Worm (Caenorhabditis elegans) whole organism, L1 larva: ENCODE data around the gene nlp-58.

Experiments used
- ama-1 ChIP-seq: fragments of 150-350 bp; optimal IDR thresholded peaks from 2 replicates; lab custom pipeline; 2014
- fos-1 ChIP-seq: fragments of 150-350 bp; optimal IDR thresholded peaks from 2 replicates; lab custom pipeline; 2014; ENCODE audit warnings: missing biosample characterization, missing genetic modification characterization
- jun-1 ChIP-seq: fragments of 150-350 bp; optimal IDR thresholded peaks from 2 replicates; lab custom pipeline; 2014; ENCODE audit warnings: missing biosample characterization, missing genetic modification reagents, missing genetic modification characterization
- skn-1 ChIP-seq: fragments of 150-350 bp; optimal IDR thresholded peaks from 2 replicates; lab custom pipeline; 2014; ENCODE audit warnings: missing biosample characterization, missing genetic modification characterization
- snpc-4 ChIP-seq: fragments of 150-350 bp; optimal IDR thresholded peaks from 2 replicates; lab custom pipeline; 2014; ENCODE audit warnings: missing biosample characterization, missing genetic modification characterization
- tbx-2 ChIP-seq: sonication (generic microtip); optimal IDR thresholded peaks from 2 replicates; lab custom pipeline; 2016; ENCODE audit warnings: missing genetic modification characterization, missing compliant biosample characterization
- vab-15 ChIP-seq: sonication (generic microtip); optimal IDR thresholded peaks from 2 replicates; lab custom pipeline; 2017; ENCODE audit warnings: missing genotype, mild to moderate bottlenecking, missing genetic modification characterization, missing compliant biosample characterization
- ztf-4 ChIP-seq: fragments of 150-350 bp; optimal IDR thresholded peaks from 2 replicates; lab custom pipeline; 2014; ENCODE audit warnings: missing biosample characterization, missing genetic modification characterization

- TF ChIP-seq jun-1 (tag; lab: Kevin White, UChicago) (no peak), tbx-2 (tag; lab: Kevin White, UChicago) (no peak), skn-1 (tag; lab: Kevin White, UChicago) (no peak), ama-1 (lab: Kevin White, UChicago) (no peak), snpc-4 (no peak), ztf-4 (tag; lab: Kevin White, UChicago) (no peak), vab-15 (no peak), fos-1 (tag; lab: Kevin White, UChicago) (no peak)
Observed at ce11 chrV:9907205-9907604, 41.5 kb downstream of the nlp-58 start.
